Worm (Caenorhabditis elegans): ENCODE results near the gene F42F12.3.
"Not testable (repeated sequence)": the region's sequence is repeated elsewhere in the genome, so short reads cannot be mapped to it uniquely, and the experiment has no call there.

F42F12.3 gene

DNA sequence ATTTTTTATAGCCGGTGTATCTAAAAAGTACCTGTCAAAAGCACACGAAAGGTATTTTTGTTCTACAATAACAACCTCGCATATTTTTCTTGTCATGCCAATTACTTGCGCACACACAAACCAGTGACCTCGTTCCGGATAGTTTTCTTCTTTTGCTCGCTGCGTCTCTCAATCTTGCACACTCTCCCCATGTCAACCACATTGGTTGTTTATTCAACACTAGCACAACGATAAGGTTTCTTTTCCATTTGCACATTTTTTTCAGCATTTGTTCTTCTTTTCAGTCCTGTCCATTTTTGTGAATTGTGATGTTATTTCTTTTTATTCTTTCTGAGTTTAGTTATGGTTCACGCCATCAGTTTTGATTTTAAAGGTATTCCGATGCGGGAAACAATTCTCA is at the start of gene F42F12.3:
TSS of gene F42F12.3 (plus strand) at position 372 of the 400 bp plus-strand sequence.
- TF ChIP-seq him-1 (tag; optimal IDR thresholded peaks at IDR 0.05) (no peak), dao-5 (tag; optimal IDR thresholded peaks at IDR 0.05) (no peak), W03F9.2 (tag; optimal IDR thresholded peaks at IDR 0.05) (no peak)

DNA sequence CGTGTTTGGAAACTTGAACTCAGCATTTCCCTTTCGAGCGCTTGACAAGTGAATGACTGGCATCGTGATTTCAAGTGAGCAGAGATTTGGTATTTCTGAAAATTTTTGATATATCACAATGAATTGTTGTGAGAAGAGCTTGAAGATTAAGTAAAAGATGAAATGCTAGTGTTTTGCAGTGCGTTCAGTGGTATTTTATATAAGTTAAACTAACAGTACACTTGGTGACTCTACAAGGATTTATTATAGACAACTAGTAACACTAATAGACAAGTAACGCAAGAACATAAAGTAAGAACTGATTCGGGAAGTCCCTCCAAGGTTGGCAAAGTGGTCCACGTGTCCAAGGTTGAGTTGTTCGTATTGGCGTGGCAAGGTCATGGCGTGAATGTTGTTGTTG is 47.6 kb upstream of the F42F12.3 start, which contains the start of gene dot-1.3:
TSS of gene dot-1.3 (minus strand) at position 101 of the 400 bp plus-strand sequence.
- not testable (repeated sequence) for TF ChIP-seq W03F9.2, dao-5, him-1 (tag; optimal IDR thresholded peaks at IDR 0.05)

DNA sequence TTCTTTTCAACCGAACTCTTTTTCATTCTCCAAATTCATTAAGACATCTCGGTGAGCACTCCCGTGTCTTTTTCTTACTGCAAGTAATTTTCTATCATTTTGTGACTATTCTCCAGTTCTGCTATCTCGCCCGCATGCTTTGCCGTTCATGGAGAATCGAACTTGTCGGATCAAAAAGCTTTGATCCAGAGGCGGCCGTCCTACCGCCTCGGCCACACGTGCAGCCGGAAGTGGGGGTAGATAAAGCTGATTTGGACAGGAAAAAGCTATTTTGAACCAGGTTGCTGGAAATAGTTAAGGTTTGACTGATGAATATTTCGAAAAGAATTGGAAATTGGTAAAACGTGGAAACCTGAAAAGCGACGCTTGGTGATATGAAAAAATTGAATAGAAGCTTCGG is 46.1 kb upstream of the F42F12.3 start:
- no peak for TF ChIP-seq him-1 (tag; optimal IDR thresholded peaks at IDR 0.05)
- TF ChIP-seq W03F9.2 (tag; optimal IDR thresholded peaks at IDR 0.05) = no peak
- TF ChIP-seq dao-5 (tag; optimal IDR thresholded peaks at IDR 0.05) = no peak

DNA sequence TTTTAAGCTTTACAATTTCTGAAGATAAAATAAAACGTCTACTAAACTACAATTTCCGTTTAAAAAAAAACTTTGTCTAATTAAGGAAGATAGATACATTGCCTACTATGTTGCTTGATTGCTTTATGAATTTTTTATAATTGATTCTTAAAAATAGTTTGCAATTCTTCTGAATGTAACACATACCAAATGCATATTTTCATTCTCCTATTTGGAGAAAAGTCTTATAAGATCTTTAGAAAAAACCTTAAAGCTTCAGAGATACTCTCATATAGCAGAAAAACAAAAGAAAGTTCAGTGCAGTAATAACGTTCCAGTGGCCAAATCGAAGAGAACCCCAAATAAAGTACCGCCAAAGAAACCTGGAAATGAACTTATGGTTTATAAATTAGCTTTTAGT is 43.8 kb upstream of the F42F12.3 start, which contains the start of gene phf-32:
TSS of gene phf-32 (plus strand) at position 301 of the 400 bp plus-strand sequence.
- no peak for TF ChIP-seq him-1 (tag; optimal IDR thresholded peaks at IDR 0.05)
- TF ChIP-seq dao-5 (tag; optimal IDR thresholded peaks at IDR 0.05) = no peak
- TF ChIP-seq W03F9.2 (tag; optimal IDR thresholded peaks at IDR 0.05) = no peak

DNA sequence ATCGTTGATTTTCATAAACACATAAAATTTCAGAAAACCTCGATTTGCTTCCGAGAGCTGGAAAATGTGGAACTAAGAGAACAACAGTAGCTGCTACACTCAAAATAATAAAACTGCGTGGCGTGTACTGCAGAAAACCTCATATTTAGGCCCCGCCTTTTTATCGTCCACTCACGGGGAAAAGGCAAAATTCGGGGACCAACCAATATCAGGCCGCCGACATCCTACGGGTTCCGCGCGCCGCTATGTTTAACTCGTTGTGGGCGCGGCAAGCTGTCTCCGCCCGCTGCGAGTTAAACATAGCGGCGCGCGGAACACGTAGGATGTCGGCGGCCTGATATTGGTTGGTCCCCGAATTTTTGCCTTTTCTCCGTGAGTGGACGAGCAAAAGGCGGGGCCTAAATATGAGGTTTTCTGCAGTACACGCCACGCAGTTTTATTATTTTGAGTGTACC is 42.3 kb upstream of the F42F12.3 start, which contains the start of gene F17A2.16:
TSS of gene F17A2.16 (plus strand) at position 405 of the 455 bp plus-strand sequence.
- not testable (repeated sequence) for TF ChIP-seq W03F9.2, dao-5, him-1 (tag; optimal IDR thresholded peaks at IDR 0.05)

DNA sequence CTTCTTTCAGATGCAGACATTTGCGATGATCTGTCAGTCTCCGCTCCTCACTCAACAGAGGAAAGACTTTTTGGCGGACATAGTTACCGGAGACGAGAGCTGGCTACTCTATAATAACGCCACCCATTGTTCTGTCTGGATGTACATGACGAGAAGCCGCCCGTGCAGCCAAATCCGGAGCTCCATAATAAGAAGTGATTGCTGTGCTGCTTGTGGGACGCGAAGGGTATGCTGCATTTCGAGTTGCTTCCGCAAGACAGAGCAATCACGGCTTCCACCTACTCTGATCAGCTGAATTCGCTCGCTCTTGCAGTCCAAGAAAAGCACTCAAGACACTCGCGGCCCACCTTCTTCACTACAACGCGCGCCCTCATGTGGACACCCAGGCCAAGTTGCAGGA is 36.6 kb upstream of the F42F12.3 start:
- TF ChIP-seq W03F9.2 (tag; optimal IDR thresholded peaks at IDR 0.05) = no peak
- no peak for TF ChIP-seq dao-5 (tag; optimal IDR thresholded peaks at IDR 0.05)
- no peak for TF ChIP-seq him-1 (tag; optimal IDR thresholded peaks at IDR 0.05)

DNA sequence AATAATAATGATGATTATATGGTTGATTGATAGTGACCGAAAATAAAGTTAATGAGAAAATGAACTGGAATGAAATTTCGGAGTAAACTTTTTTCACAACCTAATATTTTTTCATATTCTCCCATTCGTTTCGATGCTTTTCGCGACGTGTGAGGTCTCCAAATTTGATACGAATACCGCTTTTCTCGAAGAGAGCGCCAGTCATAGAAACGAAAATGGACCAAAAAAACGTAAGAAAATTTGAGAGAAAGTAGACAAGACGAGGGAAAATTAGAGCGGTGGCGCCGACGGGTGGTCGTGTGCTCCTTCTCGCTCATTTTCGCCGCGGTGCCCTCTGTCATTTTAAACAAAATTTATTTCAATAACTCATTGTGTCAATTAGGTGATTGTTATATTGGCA is 36.0 kb upstream of the F42F12.3 start:
- TF ChIP-seq W03F9.2 (tag; optimal IDR thresholded peaks at IDR 0.05) (no peak), him-1 (tag; optimal IDR thresholded peaks at IDR 0.05) (no peak), dao-5 (tag; optimal IDR thresholded peaks at IDR 0.05) (no peak)

DNA sequence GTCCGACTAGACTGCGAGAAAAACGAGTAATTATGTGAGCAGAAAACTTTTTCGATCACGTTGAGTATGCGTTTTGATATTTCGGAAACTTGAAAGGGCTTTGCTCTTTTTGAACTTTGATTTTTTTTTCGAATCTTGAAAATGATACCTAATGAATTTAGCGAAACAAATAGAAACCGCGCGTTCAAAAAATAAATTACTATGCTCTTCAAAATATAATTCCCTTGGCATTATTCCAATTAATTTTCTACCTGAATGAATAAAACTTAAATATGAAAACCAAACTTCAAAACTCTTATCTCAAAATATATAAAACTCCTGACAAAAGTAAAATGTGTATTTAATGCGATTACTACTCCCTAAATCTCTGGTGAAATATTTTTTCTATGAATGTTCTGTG is 35.1 kb upstream of the F42F12.3 start, which contains the start of gene xtr-2:
TSS of gene xtr-2 (plus strand) at position 301 of the 400 bp plus-strand sequence.
- TF ChIP-seq him-1 (tag; optimal IDR thresholded peaks at IDR 0.05) (no peak), dao-5 (tag; optimal IDR thresholded peaks at IDR 0.05) (no peak), W03F9.2 (tag; optimal IDR thresholded peaks at IDR 0.05) (no peak)

DNA sequence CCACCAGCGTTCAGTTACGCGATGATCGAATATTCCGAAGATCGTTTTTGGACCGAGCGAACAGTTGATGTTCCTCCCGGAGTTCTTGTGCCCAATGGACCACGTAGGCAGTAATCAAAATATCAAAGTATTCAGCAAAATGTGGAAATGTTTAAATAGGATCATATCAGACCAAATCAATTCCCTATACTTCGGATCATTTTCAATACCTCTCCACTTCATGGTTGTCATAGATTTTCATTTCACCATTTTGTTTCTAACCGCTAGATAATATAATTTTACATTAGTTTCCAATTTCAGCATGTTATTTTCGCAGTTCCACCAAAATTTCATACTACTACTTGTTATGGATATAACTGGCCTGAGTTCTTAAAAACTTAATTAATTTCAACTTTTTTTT is 32.8 kb upstream of the F42F12.3 start:
- no peak for TF ChIP-seq him-1 (tag; optimal IDR thresholded peaks at IDR 0.05)
- TF ChIP-seq W03F9.2 (tag; optimal IDR thresholded peaks at IDR 0.05) = no peak
- TF ChIP-seq dao-5 (tag; optimal IDR thresholded peaks at IDR 0.05) = no peak

DNA sequence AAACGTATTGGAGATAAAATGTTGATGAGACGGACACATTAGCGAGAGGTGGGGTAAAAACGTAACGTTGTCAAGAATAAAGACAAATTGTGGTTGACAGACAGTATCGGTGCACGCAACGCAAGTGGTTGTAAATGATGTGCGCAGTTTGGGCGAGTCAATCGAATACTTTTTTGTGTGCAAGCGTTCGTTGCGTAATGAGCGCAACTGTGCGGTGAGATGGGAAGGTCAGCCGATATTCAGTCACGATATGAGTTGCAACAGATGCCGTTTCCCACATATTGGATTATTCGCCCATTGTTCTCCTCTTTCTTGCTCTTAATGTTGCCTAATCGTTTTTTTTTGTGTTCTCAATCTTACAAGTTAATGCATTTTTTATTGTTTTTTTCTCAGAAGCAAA is 29.6 kb upstream of the F42F12.3 start, which contains the start of gene ceh-40:
TSS of gene ceh-40 (minus strand) at position 41 of the 400 bp plus-strand sequence.
- TF ChIP-seq dao-5 (tag; optimal IDR thresholded peaks at IDR 0.05) (no peak), him-1 (tag; optimal IDR thresholded peaks at IDR 0.05) (no peak), W03F9.2 (tag; optimal IDR thresholded peaks at IDR 0.05) (no peak)

DNA sequence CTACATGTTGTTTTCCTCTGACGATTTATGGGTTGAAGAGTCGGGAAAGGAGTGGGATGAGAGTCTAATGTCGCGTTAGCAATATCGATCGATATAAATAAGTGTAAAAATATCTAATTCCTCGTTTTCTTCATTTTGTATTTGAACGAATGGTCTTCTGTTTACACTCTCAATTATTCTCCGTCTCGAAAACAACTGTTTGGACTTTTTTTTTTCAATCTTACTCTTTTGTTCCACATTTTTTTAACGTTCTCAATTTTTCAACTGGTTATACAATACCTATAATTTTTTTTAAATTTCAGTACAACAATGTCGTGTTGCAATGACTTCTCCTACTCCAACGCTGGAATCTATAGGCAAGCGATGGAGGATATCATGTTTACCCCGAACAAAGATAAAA is 29.0 kb upstream of the F42F12.3 start, which contains the start of gene F17A2.13:
TSS of gene F17A2.13 (plus strand) at position 301 of the 400 bp plus-strand sequence.
- TF ChIP-seq him-1 (tag; optimal IDR thresholded peaks at IDR 0.05) (no peak), dao-5 (tag; optimal IDR thresholded peaks at IDR 0.05) (no peak), W03F9.2 (tag; optimal IDR thresholded peaks at IDR 0.05) (no peak)

DNA sequence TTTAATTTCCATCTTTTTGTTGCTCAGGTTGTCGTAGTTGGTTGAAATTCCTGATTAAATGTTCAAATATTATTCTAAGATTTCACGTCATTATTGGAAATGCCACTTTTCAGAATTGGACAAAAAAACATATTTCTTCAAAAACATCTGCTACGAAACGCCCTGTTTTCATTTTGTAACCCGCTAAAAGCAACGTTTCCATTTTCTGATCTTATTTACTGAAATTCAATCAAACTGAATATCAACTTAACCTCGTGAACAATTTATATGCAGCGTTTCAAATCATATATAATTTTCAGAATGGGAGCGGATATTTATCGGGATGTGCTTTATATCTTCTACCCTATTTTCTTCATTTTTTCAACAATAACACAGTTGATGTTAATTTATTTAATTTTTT is 26.9 kb upstream of the F42F12.3 start, which contains the start of gene srd-40:
TSS of gene srd-40 (plus strand) at position 301 of the 400 bp plus-strand sequence.
- TF ChIP-seq him-1 (tag; optimal IDR thresholded peaks at IDR 0.05) = no peak

DNA sequence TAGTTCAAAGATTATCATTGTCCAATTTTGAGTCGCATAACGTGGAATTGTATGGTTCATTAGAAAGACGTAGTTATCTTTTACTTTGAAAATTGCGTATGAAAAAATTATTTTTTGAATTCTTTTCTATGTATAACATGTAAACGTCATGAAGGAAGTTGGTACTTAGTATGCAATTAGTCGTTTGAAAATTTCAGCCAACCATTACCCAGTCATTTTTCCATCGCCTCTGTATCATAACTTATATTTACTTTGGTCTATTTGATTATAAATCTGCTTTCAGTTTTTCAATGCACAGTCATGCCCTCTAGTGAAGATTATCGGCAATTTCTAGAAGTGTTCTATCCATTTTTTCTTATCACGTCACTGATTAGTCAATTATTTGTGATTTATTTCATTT is 24.0 kb upstream of the F42F12.3 start, which contains the start of gene srd-41:
TSS of gene srd-41 (plus strand) at position 301 of the 400 bp plus-strand sequence.
- TF ChIP-seq dao-5 (tag; optimal IDR thresholded peaks at IDR 0.05) = no peak

DNA sequence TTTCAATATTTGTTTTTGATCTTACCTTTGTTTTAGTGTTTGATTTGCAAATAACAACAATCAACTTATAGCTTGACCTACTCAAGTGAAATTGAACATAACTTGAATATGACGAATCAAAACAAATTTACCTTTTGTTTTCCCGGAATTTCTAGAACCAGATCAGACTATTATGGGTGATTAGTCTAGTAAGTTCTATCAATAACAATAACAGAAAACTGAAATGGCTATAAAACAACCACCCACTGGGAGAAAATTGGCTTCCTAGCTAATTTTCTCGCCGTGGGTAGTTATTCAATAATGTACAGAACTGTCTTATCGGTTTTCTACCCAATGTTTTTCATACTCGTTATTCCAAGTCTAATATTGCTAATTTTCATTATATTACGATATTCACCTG is 21.7 kb upstream of the F42F12.3 start, which contains the start of gene srd-45:
TSS of gene srd-45 (plus strand) at position 301 of the 400 bp plus-strand sequence.
- TF ChIP-seq dao-5 (tag; optimal IDR thresholded peaks at IDR 0.05) = no peak
- no peak for TF ChIP-seq him-1 (tag; optimal IDR thresholded peaks at IDR 0.05)
- TF ChIP-seq W03F9.2 (tag; optimal IDR thresholded peaks at IDR 0.05) = no peak

DNA sequence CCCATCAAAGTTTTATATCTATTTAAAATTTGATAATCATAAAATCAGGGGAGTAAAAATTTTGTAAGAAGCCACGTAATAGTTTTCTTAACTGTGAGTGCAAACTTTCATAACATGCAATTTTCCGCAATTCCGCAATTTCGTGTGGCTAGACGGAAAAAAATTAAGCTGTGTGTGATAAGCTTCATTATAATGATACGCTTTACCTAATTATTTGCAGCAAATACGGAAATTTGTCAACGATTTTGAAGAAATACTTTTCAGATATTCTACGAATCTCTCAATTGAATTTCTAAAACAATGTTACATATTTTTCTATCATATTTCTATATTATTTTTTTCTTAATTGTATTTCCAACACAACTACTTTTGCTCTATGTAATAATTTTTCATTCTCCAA is 18.6 kb upstream of the F42F12.3 start, which contains the start of gene srd-46:
TSS of gene srd-46 (plus strand) at position 301 of the 400 bp plus-strand sequence.
- TF ChIP-seq dao-5 (tag; optimal IDR thresholded peaks at IDR 0.05) (no peak), him-1 (tag; optimal IDR thresholded peaks at IDR 0.05) (no peak), W03F9.2 (tag; optimal IDR thresholded peaks at IDR 0.05) (no peak)
